Worm (Caenorhabditis elegans) whole organism, L1 larva: ENCODE measurements around the gene F46F5.15.

Source experiments
- aly-2 ChIP-seq: fragments of 150-350 bp; optimal IDR thresholded peaks from 2 replicates; lab custom pipeline; 2014; ENCODE audit warnings: missing biosample characterization, missing genetic modification characterization
- ama-1 ChIP-seq: fragments of 150-350 bp; optimal IDR thresholded peaks from 2 replicates; lab custom pipeline; 2014
- ces-1 ChIP-seq: fragments of 150-350 bp; optimal IDR thresholded peaks from 2 replicates; lab custom pipeline; 2014; ENCODE audit warnings: missing biosample characterization, missing genetic modification reagents, missing genetic modification characterization
- lsy-2 ChIP-seq, 2 experiments: fragments of 150-350 bp; optimal IDR thresholded peaks; 2 replicates each; lab custom pipeline; 2014; ENCODE audit warnings: missing biosample characterization in 2 of 2, missing genetic modification characterization in 2 of 2
- mep-1 ChIP-seq: fragments of 150-350 bp; optimal IDR thresholded peaks from 2 replicates; lab custom pipeline; 2014; ENCODE audit warnings: missing biosample characterization, missing genetic modification characterization
- unc-30 ChIP-seq: sonication (generic microtip); optimal IDR thresholded peaks from 2 replicates; lab custom pipeline; 2017; ENCODE audit warnings: missing biosample characterization, missing genetic modification characterization
- unc-62 ChIP-seq: fragments of 150-350 bp; optimal IDR thresholded peaks from 2 replicates; lab custom pipeline; 2014; ENCODE audit warnings: missing biosample characterization, missing genetic modification reagents, missing genetic modification characterization

DNA sequence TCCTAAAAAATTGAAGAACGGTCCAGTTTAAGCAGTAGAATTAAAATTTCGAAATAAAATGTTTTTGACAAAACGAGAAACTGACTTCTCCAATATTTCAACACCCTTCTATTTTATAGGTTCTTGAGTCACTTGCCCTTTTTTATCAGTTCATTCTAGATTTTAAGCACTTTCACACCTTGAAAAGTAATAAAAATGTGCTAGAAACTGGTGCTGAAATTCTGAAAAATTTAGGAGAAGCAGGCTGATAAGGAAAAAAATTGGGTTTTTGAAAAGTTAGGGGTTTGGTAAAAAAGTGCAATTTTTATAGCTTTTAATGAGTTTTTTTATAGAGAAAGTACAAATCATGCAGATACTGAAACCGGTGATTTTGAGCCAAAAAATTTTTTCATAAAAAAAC lies 28.0 kb upstream of the F46F5.15 start:
- no peak for TF ChIP-seq unc-62
- TF ChIP-seq unc-30 (tag; lab: Kevin White, UChicago), result no peak
- TF ChIP-seq ces-1, result no peak
- TF ChIP-seq lsy-2 (tag; optimal IDR thresholded peaks at IDR 0.05; lab: Kevin White, UChicago), result no peak
- no peak for TF ChIP-seq aly-2 (tag; lab: Kevin White, UChicago)
- no peak for TF ChIP-seq ama-1
- TF ChIP-seq mep-1 (tag; lab: Kevin White, UChicago), result no peak
